Comparison of ENCODE assay signal across 3 worm cellular contexts in genomic region chrX:6902958-6903357, ce11.
TF ChIP-seq lines count a peak whose summit lies in the region.

No protein-coding gene starts in this region.

TF ChIP-seq in whole organism, L2 larva, 48 proteins besides CTCF, POLR2A, EP300 and RAD21 (continued from another document):
- no peak for TF ChIP-seq nhr-11 (tag; optimal IDR thresholded peaks at IDR 0.05; lab: Kevin White, UChicago)

TF ChIP-seq in whole organism, L4 larva, 104 proteins besides CTCF, POLR2A, EP300 and RAD21 (continued from another document and continues in another):
- TF ChIP-seq zip-11 (GFP tag; IDR thresholded peaks at IDR 0.05; lab: Robert Waterston, UW) = no peak
- no peak for TF ChIP-seq saeg-2 (GFP tag; IDR thresholded peaks at IDR 0.05; lab: Robert Waterston, UW)
- peak; percentile 74 for TF ChIP-seq dmd-9 (GFP tag; IDR thresholded peaks at IDR 0.05; lab: Robert Waterston, UW)
- no peak for TF ChIP-seq F10B5.3 (tag; optimal IDR thresholded peaks at IDR 0.05; lab: Kevin White, UChicago)
- TF ChIP-seq dmd-8 (GFP tag; IDR thresholded peaks at IDR 0.05; lab: Robert Waterston, UW) = peak; percentile 88
- peak; percentile 82 for TF ChIP-seq mes-2 (tag; optimal IDR thresholded peaks at IDR 0.05; lab: Kevin White, UChicago; ENCODE audit: poor library complexity, severe bottlenecking)
- TF ChIP-seq spr-1 (tag; optimal IDR thresholded peaks at IDR 0.05; lab: Kevin White, UChicago) = no peak
- TF ChIP-seq skn-1 (tag; optimal IDR thresholded peaks at IDR 0.05; lab: Kevin White, UChicago) = no peak
- no peak for TF ChIP-seq snpc-4 (tag; optimal IDR thresholded peaks at IDR 0.05; lab: Kevin White, UChicago)
- TF ChIP-seq tra-1 (GFP tag; IDR thresholded peaks at IDR 0.05; lab: Robert Waterston, UW) = peak; percentile 87
- peak; percentile 62; the same call in 1 of the 2 replicates for TF ChIP-seq mdt-29 (GFP tag; IDR thresholded peaks at IDR 0.05; lab: Robert Waterston, UW)
- TF ChIP-seq lim-7 (GFP tag; IDR thresholded peaks at IDR 0.05; lab: Robert Waterston, UW) = peak; percentile 79
- no peak for TF ChIP-seq ama-1 (optimal IDR thresholded peaks at IDR 0.05; lab: Kevin White, UChicago)
- peak; percentile 63 for TF ChIP-seq dve-1 (tag; optimal IDR thresholded peaks at IDR 0.05; lab: Kevin White, UChicago; ENCODE audit: insufficient read depth)
- TF ChIP-seq lsy-2 (tag; optimal IDR thresholded peaks at IDR 0.05; lab: Kevin White, UChicago) = peak in 1 of 2 experiments; percentile 42
- TF ChIP-seq F49E8.2 (tag; optimal IDR thresholded peaks at IDR 0.05; lab: Kevin White, UChicago; ENCODE audit: borderline replicate concordance) = no peak
- peak; percentile 46 for TF ChIP-seq nhr-48 (tag; optimal IDR thresholded peaks at IDR 0.05; lab: Kevin White, UChicago)
- peak; percentile 43 for TF ChIP-seq T20F7.1 (GFP tag; optimal IDR thresholded peaks at IDR 0.05; lab: Kevin White, UChicago)
- TF ChIP-seq D1046.2 (GFP tag; IDR thresholded peaks at IDR 0.05; lab: Robert Waterston, UW) = peak; percentile 58; the same call in 1 of the 2 replicates
- TF ChIP-seq mep-1 (tag; optimal IDR thresholded peaks at IDR 0.05; lab: Kevin White, UChicago) = peak; percentile 69
- no peak for TF ChIP-seq aly-2 (tag; optimal IDR thresholded peaks at IDR 0.05; lab: Kevin White, UChicago)
- peak; percentile 73 for TF ChIP-seq T26A8.4 (GFP tag; IDR thresholded peaks at IDR 0.05; lab: Robert Waterston, UW)
- TF ChIP-seq ztf-7 (tag; optimal IDR thresholded peaks at IDR 0.05; lab: Kevin White, UChicago) = peak; percentile 29
- TF ChIP-seq nhr-102 (tag; optimal IDR thresholded peaks at IDR 0.05; lab: Kevin White, UChicago) = no peak
- 0 out of 2 replicates have a peak, but pooled peaks have one; percentile 33 for TF ChIP-seq mxl-2 (GFP tag; conservative IDR thresholded peaks at IDR 0.05; lab: Robert Waterston, UW)
- peak; percentile 59 for TF ChIP-seq hlh-11 (tag; optimal IDR thresholded peaks at IDR 0.05; lab: Kevin White, UChicago)
- TF ChIP-seq vab-7 (GFP tag; IDR thresholded peaks at IDR 0.05; lab: Robert Waterston, UW) = peak; percentile 79
- TF ChIP-seq madf-9 (GFP tag; conservative IDR thresholded peaks at IDR 0.05; lab: Robert Waterston, UW) = peak; percentile 80
- peak; percentile 68 for TF ChIP-seq hmg-1.1 (GFP tag; IDR thresholded peaks at IDR 0.05; lab: Robert Waterston, UW)
- TF ChIP-seq lin-15B (tag; optimal IDR thresholded peaks at IDR 0.05; lab: Kevin White, UChicago) = no peak
- TF ChIP-seq fos-1 (tag; optimal IDR thresholded peaks at IDR 0.05; lab: Kevin White, UChicago) = no peak
- TF ChIP-seq nhr-11 (tag; optimal IDR thresholded peaks at IDR 0.05; lab: Kevin White, UChicago) = peak; percentile 15
- TF ChIP-seq nhr-42 (GFP tag; IDR thresholded peaks at IDR 0.05; lab: Robert Waterston, UW) = no peak
- peak; percentile 73 for TF ChIP-seq hlh-30 (tag; optimal IDR thresholded peaks at IDR 0.05; lab: Kevin White, UChicago; ENCODE audit: insufficient read depth)
- TF ChIP-seq gei-8 (GFP tag; optimal IDR thresholded peaks at IDR 0.05; lab: Kevin White, UChicago) = peak; percentile 63
- no peak; the same call in 1 of the 2 replicates for TF ChIP-seq lin-38 (GFP tag; IDR thresholded peaks at IDR 0.05; lab: Robert Waterston, UW)
- TF ChIP-seq duxl-1 (tag; optimal IDR thresholded peaks at IDR 0.05; lab: Kevin White, UChicago; ENCODE audit: poor library complexity) = peak; percentile 80
- no peak for TF ChIP-seq daf-8 (GFP tag; IDR thresholded peaks at IDR 0.05; lab: Robert Waterston, UW)
- no peak for TF ChIP-seq pqm-1 (tag; optimal IDR thresholded peaks at IDR 0.05; lab: Kevin White, UChicago)
- no peak for TF ChIP-seq ZK546.5 (tag; optimal IDR thresholded peaks at IDR 0.05; lab: Kevin White, UChicago)
- no peak for TF ChIP-seq spr-3 (GFP tag; optimal IDR thresholded peaks at IDR 0.05; lab: Kevin White, UChicago)
- TF ChIP-seq ctbp-1 (GFP tag; IDR thresholded peaks at IDR 0.05; lab: Robert Waterston, UW) = peak; percentile 89
- peak; percentile 70 for TF ChIP-seq dmd-6 (GFP tag; IDR thresholded peaks at IDR 0.05; lab: Robert Waterston, UW)
- no peak for TF ChIP-seq dpl-1 (GFP tag; optimal IDR thresholded peaks at IDR 0.05; lab: Kevin White, UChicago)
- TF ChIP-seq daf-12 (tag; optimal IDR thresholded peaks at IDR 0.05; lab: Kevin White, UChicago) = no peak
- TF ChIP-seq lin-13 (GFP tag; optimal IDR thresholded peaks at IDR 0.05; lab: Kevin White, UChicago) = no peak
- TF ChIP-seq egl-43 (GFP tag; IDR thresholded peaks at IDR 0.05; lab: Robert Waterston, UW) = no peak; the same call in 1 of the 2 replicates
- 0 out of 2 replicates have a peak, but pooled peaks have one; percentile 80 for TF ChIP-seq Y105C5A.15 (GFP tag; IDR thresholded peaks at IDR 0.05; lab: Robert Waterston, UW)
- TF ChIP-seq madf-5 (GFP tag; IDR thresholded peaks at IDR 0.05; lab: Robert Waterston, UW) = peak; percentile 64 to 73; a peak in 3 of 4 replicates
- no peak for TF ChIP-seq ceh-28 (tag; optimal IDR thresholded peaks at IDR 0.05; lab: Kevin White, UChicago)
- no peak for TF ChIP-seq ceh-62 (tag; optimal IDR thresholded peaks at IDR 0.05; lab: Kevin White, UChicago)
- no peak for TF ChIP-seq set-16 (GFP tag; IDR thresholded peaks at IDR 0.05; lab: Robert Waterston, UW)
- TF ChIP-seq mxl-3 (GFP tag; optimal IDR thresholded peaks at IDR 0.05; lab: Kevin White, UChicago) = peak; percentile 70
- TF ChIP-seq aha-1 (tag; lab: Kevin White, UChicago) = peak; percentile 61
- TF ChIP-seq egl-27 (tag; optimal IDR thresholded peaks at IDR 0.05; lab: Kevin White, UChicago) = no peak
- peak; percentile 56 for TF ChIP-seq nhr-28 (tag; optimal IDR thresholded peaks at IDR 0.05; lab: Kevin White, UChicago)
- TF ChIP-seq tag-97 (GFP tag; IDR thresholded peaks at IDR 0.05; lab: Robert Waterston, UW) = no peak
- no peak for TF ChIP-seq R02D3.7 (tag; optimal IDR thresholded peaks at IDR 0.05; lab: Kevin White, UChicago)
- TF ChIP-seq lin-39 (tag; optimal IDR thresholded peaks at IDR 0.05; lab: Kevin White, UChicago) = no peak
- peak; percentile 23 for TF ChIP-seq unc-130 (GFP tag; optimal IDR thresholded peaks at IDR 0.05; lab: Kevin White, UChicago)
- TF ChIP-seq unc-39 (tag; optimal IDR thresholded peaks at IDR 0.05; lab: Kevin White, UChicago) = no peak
- peak; percentile 27 for TF ChIP-seq zip-2 (tag; optimal IDR thresholded peaks at IDR 0.05; lab: Kevin White, UChicago)
- TF ChIP-seq nhr-77 (tag; optimal IDR thresholded peaks at IDR 0.05; lab: Kevin White, UChicago) = no peak
- peak; percentile 29 for TF ChIP-seq zfp-2 (tag; optimal IDR thresholded peaks at IDR 0.05; lab: Kevin White, UChicago)
- no peak for TF ChIP-seq nhr-111 (GFP tag; optimal IDR thresholded peaks at IDR 0.05; lab: Kevin White, UChicago)

TF ChIP-seq in whole organism, late embryonic, 69 proteins besides CTCF, POLR2A, EP300 and RAD21 (continued from another document):
- TF ChIP-seq ahr-1 (tag; optimal IDR thresholded peaks at IDR 0.05; lab: Kevin White, UChicago) (no peak), dmd-4 (tag; optimal IDR thresholded peaks at IDR 0.05; lab: Kevin White, UChicago; ENCODE audit: borderline replicate concordance) (no peak), dve-1 (tag; optimal IDR thresholded peaks at IDR 0.05; lab: Kevin White, UChicago) (peak; percentile 31), Y22D7AL.16 (tag; optimal IDR thresholded peaks at IDR 0.05; lab: Kevin White, UChicago) (peak; percentile 48), C38D4.7 (GFP tag; optimal IDR thresholded peaks at IDR 0.05; lab: Kevin White, UChicago) (peak; percentile 58), ceh-9 (tag; optimal IDR thresholded peaks at IDR 0.05; lab: Kevin White, UChicago) (no peak), hlh-13 (GFP tag; optimal IDR thresholded peaks at IDR 0.05; lab: Kevin White, UChicago) (no peak), ttx-3 (tag; optimal IDR thresholded peaks at IDR 0.05; lab: Kevin White, UChicago) (peak; percentile 50), elt-4 (tag; optimal IDR thresholded peaks at IDR 0.05; lab: Kevin White, UChicago) (no peak), ceh-22 (tag; optimal IDR thresholded peaks at IDR 0.05; lab: Kevin White, UChicago) (no peak), hlh-8 (tag; optimal IDR thresholded peaks at IDR 0.05; lab: Kevin White, UChicago) (peak; percentile 26), unc-3 (GFP tag; conservative IDR thresholded peaks at IDR 0.05; lab: Robert Waterston, UW) (peak; percentile 73), unc-3 (tag; optimal IDR thresholded peaks at IDR 0.05; lab: Kevin White, UChicago) (peak; percentile 60), npax-4 (tag; optimal IDR thresholded peaks at IDR 0.05; lab: Kevin White, UChicago) (peak; percentile 38), gmeb-2 (tag; optimal IDR thresholded peaks at IDR 0.05; lab: Kevin White, UChicago) (peak; percentile 76), madf-2 (tag; optimal IDR thresholded peaks at IDR 0.05; lab: Kevin White, UChicago) (peak; percentile 47), fkh-10 (GFP tag; optimal IDR thresholded peaks at IDR 0.05; lab: Kevin White, UChicago) (no peak), ceh-48 (tag; optimal IDR thresholded peaks at IDR 0.05; lab: Kevin White, UChicago) (peak; percentile 46), ceh-30 (tag; optimal IDR thresholded peaks at IDR 0.05; lab: Kevin White, UChicago) (peak; percentile 8), F13H6.1 (tag; optimal IDR thresholded peaks at IDR 0.05; lab: Kevin White, UChicago) (no peak), lin-11 (tag; optimal IDR thresholded peaks at IDR 0.05; lab: Kevin White, UChicago) (peak; percentile 63), syd-9 (tag; optimal IDR thresholded peaks at IDR 0.05; lab: Kevin White, UChicago) (peak; percentile 73), eyg-1 (tag; optimal IDR thresholded peaks at IDR 0.05; lab: Kevin White, UChicago) (no peak), fkh-6 (tag; optimal IDR thresholded peaks at IDR 0.05; lab: Kevin White, UChicago) (peak; percentile 51), ref-2 (tag; optimal IDR thresholded peaks at IDR 0.05; lab: Kevin White, UChicago) (peak; percentile 41), sox-2 (GFP tag; IDR thresholded peaks at IDR 0.05; lab: Robert Waterston, UW) (peak; percentile 35; the same call in 1 of the 2 replicates), lim-6 (tag; optimal IDR thresholded peaks at IDR 0.05; lab: Kevin White, UChicago) (no peak), ama-1 (optimal IDR thresholded peaks at IDR 0.05; lab: Kevin White, UChicago) (no peak), unc-42 (tag; optimal IDR thresholded peaks at IDR 0.05; lab: Kevin White, UChicago) (no peak), nhr-11 (tag; optimal IDR thresholded peaks at IDR 0.05; lab: Kevin White, UChicago) (no peak), rnt-1 (tag; optimal IDR thresholded peaks at IDR 0.05; lab: Kevin White, UChicago) (peak; percentile 47), ceh-31 (tag; optimal IDR thresholded peaks at IDR 0.05; lab: Kevin White, UChicago) (peak; percentile 38), pat-9 (tag; optimal IDR thresholded peaks at IDR 0.05; lab: Kevin White, UChicago) (peak; percentile 68), ceh-2 (tag; optimal IDR thresholded peaks at IDR 0.05; lab: Kevin White, UChicago) (peak; percentile 39), ceh-24 (tag; optimal IDR thresholded peaks at IDR 0.05; lab: Kevin White, UChicago) (peak; percentile 27), pqm-1 (tag; optimal IDR thresholded peaks at IDR 0.05; lab: Kevin White, UChicago) (peak; percentile 64), odd-2 (tag; optimal IDR thresholded peaks at IDR 0.05; lab: Kevin White, UChicago) (no peak), tbx-7 (tag; optimal IDR thresholded peaks at IDR 0.05; lab: Kevin White, UChicago) (peak; percentile 40), ztf-16 (tag; optimal IDR thresholded peaks at IDR 0.05; lab: Kevin White, UChicago) (peak; percentile 71), ceh-19 (GFP tag; optimal IDR thresholded peaks at IDR 0.05; lab: Kevin White, UChicago) (peak; percentile 62), K02D7.2 (tag; optimal IDR thresholded peaks at IDR 0.05; lab: Kevin White, UChicago) (peak; percentile 3), nfya-1 (tag; optimal IDR thresholded peaks at IDR 0.05; lab: Kevin White, UChicago) (peak; percentile 40), hlh-15 (tag; optimal IDR thresholded peaks at IDR 0.05; lab: Kevin White, UChicago) (peak; percentile 33), hlh-30 (tag; optimal IDR thresholded peaks at IDR 0.05; lab: Kevin White, UChicago; ENCODE audit: insufficient read depth) (no peak), pax-1 (tag; optimal IDR thresholded peaks at IDR 0.05; lab: Kevin White, UChicago) (no peak)
